Fruit fly (Drosophila melanogaster): ENCODE measurements around the gene Zmynd8.

Zmynd8 gene

DNA sequence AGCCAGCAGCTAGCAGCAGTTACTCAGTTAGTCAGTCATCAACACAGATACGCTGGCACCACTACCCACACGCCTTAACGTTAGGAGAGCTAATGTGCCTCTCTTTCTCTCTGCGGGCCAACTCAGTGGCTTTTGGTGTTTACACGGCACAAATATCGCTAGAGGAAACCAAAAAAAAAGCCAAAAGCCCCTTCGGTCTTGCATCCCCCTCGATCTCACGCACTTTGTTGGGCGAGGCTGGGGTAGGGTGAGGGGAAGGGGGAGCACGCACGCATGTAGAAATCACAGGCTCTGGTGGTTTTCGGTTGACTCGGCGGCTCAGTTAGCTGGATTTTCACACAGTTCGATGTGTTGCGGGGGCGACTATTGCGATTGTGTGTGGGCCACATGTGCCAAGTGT is 52.7 kb downstream of the Zmynd8 start:
- TF ChIP-seq Jra (GFP tag; optimal IDR thresholded peaks at IDR 0.05): no peak
- TF ChIP-seq HLH106 (tag; optimal IDR thresholded peaks at IDR 0.05): no peak
- no peak for TF ChIP-seq Hr78 (GFP tag; optimal IDR thresholded peaks at IDR 0.05)
- no peak for TF ChIP-seq sv (GFP tag; optimal IDR thresholded peaks at IDR 0.05)
- peak in 1 of 2 experiments; percentile 20 for TF ChIP-seq dl (GFP tag; optimal IDR thresholded peaks at IDR 0.05; ENCODE audit: insufficient read depth in 1 of 2, partially characterized antibody in 2 of 2)
- TF ChIP-seq OdsH (GFP tag; optimal IDR thresholded peaks at IDR 0.05): no peak
- no peak for TF ChIP-seq tai (GFP tag; optimal IDR thresholded peaks at IDR 0.05)
- peak; percentile 0 for TF ChIP-seq Hr83 (GFP tag; optimal IDR thresholded peaks at IDR 0.05; ENCODE audit: poor library complexity, severe bottlenecking)
- no peak for TF ChIP-seq Myc (optimal IDR thresholded peaks at IDR 0.05)
- no peak for TF ChIP-seq br (GFP tag; optimal IDR thresholded peaks at IDR 0.05)
- TF ChIP-seq GATAd (GFP tag; optimal IDR thresholded peaks at IDR 0.05): no peak
- no peak for TF ChIP-seq Rel (GFP tag; optimal IDR thresholded peaks at IDR 0.05)
- no peak for TF ChIP-seq Rel (tag; optimal IDR thresholded peaks at IDR 0.05)
- no peak for TF ChIP-seq pan (optimal IDR thresholded peaks at IDR 0.05)
- TF ChIP-seq Dif (GFP tag; optimal IDR thresholded peaks at IDR 0.05; ENCODE audit: partially characterized antibody): peak; percentile 14
- TF ChIP-seq rgr (GFP tag; optimal IDR thresholded peaks at IDR 0.05): no peak
- no peak for TF ChIP-seq dsf (GFP tag; optimal IDR thresholded peaks at IDR 0.05; ENCODE audit: borderline replicate concordance)
- no peak for TF ChIP-seq Abd-B (GFP tag; optimal IDR thresholded peaks at IDR 0.05)

DNA sequence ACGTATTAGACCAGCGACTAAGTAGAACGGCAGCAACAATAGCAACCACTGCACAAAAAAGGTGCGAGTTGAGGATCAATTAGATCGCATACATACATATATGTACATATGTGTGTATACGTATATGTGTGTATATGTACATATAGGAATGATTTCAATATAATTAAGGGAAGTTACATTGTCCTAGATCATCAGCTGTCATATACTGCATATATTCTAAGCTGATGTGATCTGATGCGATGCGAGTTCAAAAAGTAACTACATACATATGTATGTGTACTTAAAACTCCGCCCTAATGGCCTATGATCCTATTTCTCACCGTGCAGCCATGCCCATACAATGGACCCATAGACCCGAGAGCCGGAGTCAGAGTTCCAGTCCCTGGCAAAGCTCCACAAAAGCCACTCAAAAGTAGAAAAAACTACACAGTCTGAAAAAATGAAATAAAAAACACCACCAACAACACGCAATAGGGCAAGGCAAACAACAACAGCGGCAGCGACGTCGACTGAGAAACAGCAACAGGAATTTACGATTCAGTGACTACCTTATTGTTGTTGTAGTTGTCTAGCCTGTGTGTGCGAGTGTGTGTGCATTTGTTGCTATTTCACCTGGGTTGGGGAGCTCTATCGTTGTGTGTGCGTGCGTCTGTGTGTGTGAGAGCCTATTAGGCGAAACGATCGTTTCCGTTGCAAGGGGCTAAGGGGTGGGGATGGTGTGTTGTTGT is 54.1 kb downstream of the Zmynd8 start:
- peak; percentile 50 for TF ChIP-seq Dfd (GFP tag; optimal IDR thresholded peaks at IDR 0.05)
- no peak for TF ChIP-seq Hr78 (GFP tag; optimal IDR thresholded peaks at IDR 0.05)

DNA sequence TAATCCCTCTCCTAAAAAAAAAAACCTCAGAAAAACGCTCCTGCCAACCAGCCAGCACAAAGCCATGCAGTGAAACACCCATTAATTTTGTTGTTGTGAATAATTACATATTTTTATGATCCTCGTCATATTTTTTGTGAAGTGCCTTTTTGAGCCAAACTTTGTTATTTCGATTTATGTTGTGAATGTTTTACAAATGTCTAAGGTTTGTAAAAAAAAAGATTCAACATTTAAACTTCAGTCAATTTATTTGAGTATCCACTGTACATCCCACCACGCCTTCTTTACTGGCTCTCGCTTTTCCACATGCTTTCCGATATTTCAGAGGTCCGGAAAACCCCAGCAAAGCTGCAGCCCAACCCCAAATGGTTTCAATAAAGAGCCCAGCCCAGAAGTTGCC is 54.9 kb downstream of the Zmynd8 start:
- no peak for TF ChIP-seq dmrt93B (GFP tag; optimal IDR thresholded peaks at IDR 0.05)
- TF ChIP-seq sage (GFP tag; optimal IDR thresholded peaks at IDR 0.05): no peak
- no peak for TF ChIP-seq CrebA (GFP tag; optimal IDR thresholded peaks at IDR 0.05; ENCODE audit: borderline replicate concordance)
- TF ChIP-seq pan (optimal IDR thresholded peaks at IDR 0.05): no peak
- TF ChIP-seq br (GFP tag; optimal IDR thresholded peaks at IDR 0.05): no peak
- TF ChIP-seq GATAd (GFP tag; optimal IDR thresholded peaks at IDR 0.05): no peak
- TF ChIP-seq tai (GFP tag; optimal IDR thresholded peaks at IDR 0.05): no peak
- TF ChIP-seq lola (GFP tag; optimal IDR thresholded peaks at IDR 0.05): no peak
- no peak for TF ChIP-seq dl (GFP tag; optimal IDR thresholded peaks at IDR 0.05; ENCODE audit: insufficient read depth in 1 of 2, partially characterized antibody in 2 of 2)
- TF ChIP-seq foxo (GFP tag; optimal IDR thresholded peaks at IDR 0.05): no peak
- TF ChIP-seq Sp1 (GFP tag; optimal IDR thresholded peaks at IDR 0.05): no peak
- TF ChIP-seq Vsx2 (GFP tag; optimal IDR thresholded peaks at IDR 0.05; ENCODE audit: partially characterized antibody): no peak

DNA sequence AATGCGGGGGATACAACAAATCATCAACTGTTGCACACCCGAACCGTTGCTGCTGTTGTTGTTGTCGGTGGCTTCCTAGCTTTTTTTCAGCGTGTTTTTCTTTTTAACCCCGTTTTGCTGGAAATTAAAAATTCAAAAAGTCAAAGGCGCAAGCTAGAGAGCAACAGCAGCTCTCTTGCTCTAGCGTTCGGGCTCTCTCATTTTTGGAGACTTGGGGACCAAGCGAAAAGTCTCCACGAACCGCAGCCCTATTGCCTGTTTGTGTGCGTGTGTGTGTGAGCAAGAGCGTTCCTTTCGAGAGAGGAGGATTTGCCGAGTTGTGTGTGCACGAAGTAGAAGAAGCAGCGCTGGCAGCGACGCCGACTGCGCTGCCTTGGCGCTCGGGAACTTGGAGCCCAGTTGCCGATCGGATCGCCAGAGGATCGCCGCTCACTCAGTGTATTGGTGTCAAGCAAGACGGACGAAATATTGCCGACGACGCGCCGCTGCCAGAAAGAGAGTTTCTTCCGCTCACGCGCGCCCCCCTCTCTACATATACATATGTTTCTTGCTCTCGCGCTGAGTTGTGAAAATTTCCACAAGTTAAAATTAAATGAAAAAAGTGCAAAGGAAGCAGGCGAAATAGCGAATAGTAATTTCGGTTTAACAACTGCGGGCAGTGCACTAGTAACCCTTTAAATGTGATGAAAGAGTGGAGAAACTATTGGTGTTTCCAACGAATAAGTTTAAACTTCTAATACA is 55.5 kb downstream of the Zmynd8 start:
- TF ChIP-seq dl (GFP tag; optimal IDR thresholded peaks at IDR 0.05; ENCODE audit: insufficient read depth in 1 of 2, partially characterized antibody in 2 of 2): peak in 1 of 2 experiments; percentile 42
- peak; percentile 60 for TF ChIP-seq CrebA (GFP tag; optimal IDR thresholded peaks at IDR 0.05; ENCODE audit: borderline replicate concordance)
- peak; percentile 12 for TF ChIP-seq ey (GFP tag; optimal IDR thresholded peaks at IDR 0.05)
- TF ChIP-seq CG32264 (GFP tag; optimal IDR thresholded peaks at IDR 0.05): no peak
- TF ChIP-seq jim (GFP tag; optimal IDR thresholded peaks at IDR 0.05): peak; percentile 16
- peak; percentile 13 for TF ChIP-seq woc (GFP tag; optimal IDR thresholded peaks at IDR 0.05)
- peak; percentile 31 for TF ChIP-seq rgr (GFP tag; optimal IDR thresholded peaks at IDR 0.05)
- TF ChIP-seq Hnf4 (GFP tag; optimal IDR thresholded peaks at IDR 0.05): no peak
- no peak for TF ChIP-seq N (GFP tag; optimal IDR thresholded peaks at IDR 0.05)
- no peak for TF ChIP-seq HLH106 (tag; optimal IDR thresholded peaks at IDR 0.05)
- TF ChIP-seq Dif (GFP tag; optimal IDR thresholded peaks at IDR 0.05; ENCODE audit: partially characterized antibody): peak; percentile 65
- TF ChIP-seq br (GFP tag; optimal IDR thresholded peaks at IDR 0.05): peak; percentile 16
- no peak for TF ChIP-seq Dfd (GFP tag; optimal IDR thresholded peaks at IDR 0.05)
- TF ChIP-seq h (GFP tag; optimal IDR thresholded peaks at IDR 0.05): peak; percentile 26
- TF ChIP-seq fru (GFP tag; optimal IDR thresholded peaks at IDR 0.05): peak; percentile 34
- TF ChIP-seq Rel (GFP tag; optimal IDR thresholded peaks at IDR 0.05): no peak
- peak; percentile 36 for TF ChIP-seq Rel (tag; optimal IDR thresholded peaks at IDR 0.05)
- TF ChIP-seq foxo (GFP tag; optimal IDR thresholded peaks at IDR 0.05): peak in 1 of 2 experiments; percentile 24
- TF ChIP-seq dsf (GFP tag; optimal IDR thresholded peaks at IDR 0.05; ENCODE audit: borderline replicate concordance): no peak
- TF ChIP-seq tai (GFP tag; optimal IDR thresholded peaks at IDR 0.05): no peak
- no peak for TF ChIP-seq usp (GFP tag; optimal IDR thresholded peaks at IDR 0.05)
- peak; percentile 23 for TF ChIP-seq Sp1 (GFP tag; optimal IDR thresholded peaks at IDR 0.05)

All from whole organism, wandering third instar larva.